Worm (Caenorhabditis elegans) whole organism, young adult: ENCODE data around the gene W09C2.9.

Experiments
- B0019.2 ChIP-seq: fragments of 200-800 bp; sonication (Bioruptor generic); conservative IDR thresholded peaks from 2 replicates; pipeline ENCODE4 v1.3.6; 2022; ENCODE audit warnings: missing genetic modification reagents, missing genetic modification characterization, missing compliant biosample characterization
- F23B12.7 ChIP-seq: sonication (generic microtip); optimal IDR thresholded peaks from 2 replicates; lab custom pipeline; 2017; ENCODE audit warnings: missing genetic modification characterization, mild to moderate bottlenecking, missing compliant biosample characterization, antibody characterized with exemption, moderate library complexity; ENCODE audit not compliant: insufficient read depth
- K11D2.4 ChIP-seq: fragments of 200-800 bp; sonication (Bioruptor generic); IDR thresholded peaks from 2 replicates; pipeline ENCODE4 v1.3.6; 2022; ENCODE audit warnings: missing genetic modification reagents, missing genetic modification characterization, missing compliant biosample characterization
- madf-10 ChIP-seq: sonication (generic microtip); optimal IDR thresholded peaks from 2 replicates; lab custom pipeline; 2016; ENCODE audit warnings: mild to moderate bottlenecking, missing genetic modification characterization, missing compliant biosample characterization
- mes-4 ChIP-seq: sonication (generic microtip); optimal IDR thresholded peaks from 2 replicates; lab custom pipeline; 2016; ENCODE audit warnings: missing genotype, missing genetic modification characterization, missing compliant biosample characterization
- nfya-2 ChIP-seq: fragments of 200-800 bp; sonication (Bioruptor generic); IDR thresholded peaks from 2 replicates; pipeline ENCODE4 v1.3.6; 2022; ENCODE audit warnings: missing genetic modification reagents, missing genetic modification characterization, missing compliant biosample characterization
- nhr-179 ChIP-seq: sonication (generic microtip); optimal IDR thresholded peaks from 2 replicates; lab custom pipeline; 2016; ENCODE audit warnings: mild to moderate bottlenecking, missing genetic modification characterization, missing compliant biosample characterization
- pha-4 ChIP-seq: fragments of 150-350 bp; sonication (generic microtip); optimal IDR thresholded peaks from 2 replicates; lab custom pipeline; 2014; ENCODE audit warnings: missing biosample characterization, missing genetic modification reagents, missing genetic modification characterization

- no peak for TF ChIP-seq nfya-2
- no peak for TF ChIP-seq nhr-179 (tag; lab: Kevin White, UChicago)
- TF ChIP-seq pha-4 (tag; lab: Kevin White, UChicago) = no peak
- TF ChIP-seq F23B12.7 (tag; lab: Kevin White, UChicago) = no peak
- no peak for TF ChIP-seq madf-10 (tag; lab: Kevin White, UChicago)
- no peak for TF ChIP-seq K11D2.4 (GFP tag; lab: Robert Waterston, UW)
- TF ChIP-seq B0019.2 = no peak
- TF ChIP-seq mes-4 (tag; lab: Kevin White, UChicago) = no peak
Observed at ce11 chrIV:9584352-9584751, 38.8 kb downstream of the W09C2.9 start.
